Worm (Caenorhabditis elegans) whole organism, L3 larva: ENCODE results near the gene mdt-11.

ENCODE experiments used
- R02D3.7 ChIP-seq: fragments of 150-350 bp; optimal IDR thresholded peaks from 2 replicates; lab custom pipeline; 2014; ENCODE audit warnings: missing biosample characterization, missing genetic modification characterization
- ama-1 ChIP-seq: fragments of 150-350 bp; optimal IDR thresholded peaks from 2 replicates; lab custom pipeline; 2018
- elt-2 ChIP-seq: sonication (generic microtip); optimal IDR thresholded peaks from 2 replicates; lab custom pipeline; 2016; ENCODE audit warnings: missing genetic modification reagents, mild to moderate bottlenecking, missing genetic modification characterization, missing compliant biosample characterization
- elt-3 ChIP-seq, 3 experiments: fragments of 150-350 bp in 1 of 3; sonication (generic microtip) in 2 of 3; optimal IDR thresholded peaks; 2 replicates in 2 of 3; 4 replicates in 1 of 3; lab custom pipeline; 2014 to 2017; ENCODE audit warnings: missing biosample characterization in 3 of 3, missing genetic modification characterization in 3 of 3
- fkh-10 ChIP-seq: sonication (generic microtip); optimal IDR thresholded peaks from 2 replicates; lab custom pipeline; 2017; ENCODE audit warnings: missing biosample characterization, missing genetic modification reagents, missing genetic modification characterization
- hmg-11 ChIP-seq: sonication (generic microtip); optimal IDR thresholded peaks from 2 replicates; lab custom pipeline; 2016; ENCODE audit warnings: missing genetic modification characterization, missing compliant biosample characterization
- nfya-1 ChIP-seq: sonication (generic microtip); optimal IDR thresholded peaks from 2 replicates; lab custom pipeline; 2017; ENCODE audit warnings: missing genetic modification characterization, mild to moderate bottlenecking, missing compliant biosample characterization, antibody characterized with exemption, moderate library complexity; ENCODE audit not compliant: insufficient read depth
- nhr-11 ChIP-seq: fragments of 150-350 bp; optimal IDR thresholded peaks from 2 replicates; lab custom pipeline; 2014; ENCODE audit warnings: missing biosample characterization, missing genetic modification characterization
- nhr-12 ChIP-seq: fragments of 150-350 bp; optimal IDR thresholded peaks from 2 replicates; lab custom pipeline; 2014; ENCODE audit warnings: missing biosample characterization, missing genetic modification characterization
- nhr-23 ChIP-seq: fragments of 150-350 bp; optimal IDR thresholded peaks from 2 replicates; lab custom pipeline; 2014; ENCODE audit warnings: missing biosample characterization, missing genetic modification reagents, missing genetic modification characterization
- nhr-76 ChIP-seq: fragments of 150-350 bp; sonication (generic microtip); optimal IDR thresholded peaks from 5 replicates; lab custom pipeline; 2014; ENCODE audit warnings: missing biosample characterization, missing genetic modification characterization
- pha-4 ChIP-seq: fragments of 150-350 bp; optimal IDR thresholded peaks from 2 replicates; lab custom pipeline; 2014; ENCODE audit warnings: missing biosample characterization, missing genetic modification reagents, missing genetic modification characterization
- sea-2 ChIP-seq: fragments of 150-350 bp; sonication (generic microtip); optimal IDR thresholded peaks from 4 replicates; lab custom pipeline; 2014; ENCODE audit warnings: missing biosample characterization, missing genetic modification reagents, missing genetic modification characterization
- snpc-4 ChIP-seq: fragments of 150-350 bp; optimal IDR thresholded peaks from 2 replicates; lab custom pipeline; 2014; ENCODE audit warnings: missing biosample characterization, missing genetic modification characterization

ce11 chrIII:5024393-5024964 lies 3.5 kb downstream of the mdt-11 start, which contains the start of gene pcf-11:
- peak; percentile 31 for TF ChIP-seq ama-1
- no peak for TF ChIP-seq elt-3 (tag; optimal IDR thresholded peaks at IDR 0.05; lab: Kevin White, UChicago)
- TF ChIP-seq nhr-11 (tag; lab: Kevin White, UChicago), result no peak
- no peak for TF ChIP-seq nhr-76 (tag; lab: Kevin White, UChicago)
- TF ChIP-seq pha-4 (tag; lab: Kevin White, UChicago), result peak; percentile 77
- TF ChIP-seq hmg-11 (tag; lab: Kevin White, UChicago), result peak; percentile 56
- TF ChIP-seq snpc-4, result no peak
- peak; percentile 34 for TF ChIP-seq nhr-23 (tag; lab: Kevin White, UChicago)
- no peak for TF ChIP-seq fkh-10 (GFP tag; lab: Kevin White, UChicago)
- peak; percentile 87 for TF ChIP-seq nfya-1 (tag; lab: Kevin White, UChicago)
- TF ChIP-seq elt-2 (tag; lab: Kevin White, UChicago), result peak; percentile 41
- peak; percentile 3 for TF ChIP-seq sea-2 (GFP tag; lab: Kevin White, UChicago)
- no peak for TF ChIP-seq nhr-12 (tag; lab: Kevin White, UChicago)
- no peak for TF ChIP-seq R02D3.7
